Fruit fly (Drosophila melanogaster) whole organism: ENCODE results near the gene Tsp86D.

ENCODE experiments used
- Dll ChIP-seq: fragments of >200 bp; optimal IDR thresholded peaks from 2 replicates; lab custom pipeline; 2017
- psq ChIP-seq: fragments of >200 bp; optimal IDR thresholded peaks from 2 replicates; lab custom pipeline; 2017
- usp ChIP-seq: fragments of >200 bp; optimal IDR thresholded peaks from 2 replicates; lab custom pipeline; 2017; ENCODE audit warnings: missing biosample characterization, missing genetic modification characterization, mixed read lengths

- TF ChIP-seq Dll (no peak), psq (lab: Kevin White, UChicago) (no peak), usp (GFP tag; lab: Kevin White, UChicago) (no peak)
Observed at dm6 chr3R:10852232-10852774, 16.2 kb upstream of the Tsp86D start, which contains the start of gene CG4565.
